Fruit fly (Drosophila melanogaster) Kc167 (cell line): ENCODE data around the gene awd.

Source experiments
- Sin3A ChIP-seq: fragments of >200 bp; optimal IDR thresholded peaks from 2 replicates; lab custom pipeline; 2018; ENCODE audit warnings: missing external identifiers
- h ChIP-seq: fragments of >200 bp; optimal IDR thresholded peaks from 3 replicates; lab custom pipeline; 2018; ENCODE audit warnings: missing external identifiers
- insv ChIP-seq: fragments of >200 bp; optimal IDR thresholded peaks from 3 replicates; lab custom pipeline; 2018; ENCODE audit warnings: missing external identifiers
- psq ChIP-seq: fragments of >200 bp; optimal IDR thresholded peaks from 2 replicates; lab custom pipeline; 2017; ENCODE audit warnings: missing external identifiers
- ttk ChIP-seq: sonication (Bioruptor generic); optimal IDR thresholded peaks from 2 replicates; lab custom pipeline; 2017; ENCODE audit warnings: missing external identifiers

- TF ChIP-seq ttk (lab: Kevin White, UChicago) (no peak), h (no peak), psq (no peak), Sin3A (lab: Kevin White, UChicago) (no peak), insv (lab: Kevin White, UChicago) (no peak)
Observed at dm6 chr3R:31709769-31710168, 36.1 kb downstream of the awd start.
